Fruit fly (Drosophila melanogaster) whole organism, adult: ENCODE measurements around the gene CG31805.

Experiments
- CG5204 ChIP-seq: fragments of 200-800 bp; sonication (Bioruptor generic); optimal IDR thresholded peaks from 2 replicates; lab custom pipeline; 2016; ENCODE audit warnings: missing biosample characterization, missing genetic modification characterization
- CG7101 ChIP-seq: fragments of 200-800 bp; sonication (Bioruptor generic); optimal IDR thresholded peaks from 2 replicates; lab custom pipeline; 2018; ENCODE audit warnings: missing biosample characterization, mild to moderate bottlenecking, missing genetic modification characterization, moderate library complexity
- kay ChIP-seq: fragments of 200-800 bp; sonication (Bioruptor generic); peaks from one replicate; lab custom pipeline; 2016; ENCODE audit warnings: missing biosample characterization, missing genetic modification characterization, borderline replicate concordance

DNA sequence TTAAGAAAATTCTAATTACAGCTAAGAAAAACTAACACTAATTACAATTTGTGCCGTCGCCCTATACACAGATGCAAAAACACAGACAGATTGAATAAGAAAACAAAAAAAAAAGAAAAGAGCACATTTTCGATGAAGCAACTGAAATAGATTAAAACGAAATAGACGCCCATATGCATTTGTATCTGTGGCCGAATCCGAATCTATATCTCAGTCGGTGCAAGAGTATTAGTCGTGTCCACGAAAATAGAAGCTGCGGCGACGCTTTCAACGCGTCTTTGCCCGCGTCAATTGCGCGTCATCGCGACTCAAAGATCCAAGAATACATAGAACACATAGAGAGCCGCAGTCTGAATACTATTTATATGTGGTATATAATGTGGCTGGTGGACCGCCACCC, 25.3 kb downstream of the CG31805 start:
- TF ChIP-seq kay (GFP tag; lab: Kevin White, UChicago) (peak; percentile 54), CG7101 (tag; lab: Kevin White, UChicago) (no peak), CG5204 (GFP tag; lab: Kevin White, UChicago) (no peak)
